Fruit fly (Drosophila melanogaster): Measurements from ENCODE around the gene CG43084.

Gene CG43084

DNA sequence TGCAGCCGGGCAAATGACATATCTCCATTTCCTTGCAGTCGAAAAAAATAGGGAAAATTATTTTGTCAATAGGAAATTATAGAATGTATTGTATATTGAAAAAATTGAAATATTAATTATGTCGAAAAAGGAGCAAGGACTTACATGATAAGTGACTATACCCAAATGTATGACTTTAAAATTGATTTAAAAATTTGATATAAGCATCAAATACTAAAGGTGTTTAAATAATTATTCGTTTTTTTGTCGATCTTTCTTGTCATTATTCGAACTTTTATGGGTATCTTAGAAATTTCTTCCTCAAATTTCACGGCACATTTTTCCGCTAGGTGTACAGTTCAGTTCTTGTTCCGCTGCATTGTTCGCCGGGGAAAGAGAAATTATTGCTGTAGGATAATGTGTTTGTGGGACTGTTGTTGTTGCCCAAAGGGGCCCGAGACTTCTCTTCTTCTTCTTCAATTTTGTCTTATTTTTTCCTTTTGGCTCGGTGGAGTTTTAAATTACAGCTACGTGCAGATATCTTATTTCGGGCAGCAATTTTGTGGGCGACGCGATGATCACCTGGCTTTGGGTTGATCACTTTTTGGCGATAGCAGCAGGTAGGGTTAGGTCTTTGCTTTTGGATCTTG, 49.8 kb downstream of the CG43084 start (continued):
- TF ChIP-seq ara (GFP tag; IDR thresholded peaks at IDR 0.05) (no peak), Deaf1 (tag; optimal IDR thresholded peaks at IDR 0.05) (no peak), zen (tag; optimal IDR thresholded peaks at IDR 0.05) (peak; percentile 73), ase (GFP tag; IDR thresholded peaks at IDR 0.05) (no peak), amos (GFP tag; IDR thresholded peaks at IDR 0.05; ENCODE audit: partially characterized antibody) (no peak), CG2129 (GFP tag; IDR thresholded peaks at IDR 0.05; ENCODE audit: partially characterized antibody) (no peak), az2 (GFP tag; optimal IDR thresholded peaks at IDR 0.05) (peak; percentile 51), CG6813 (GFP tag; optimal IDR thresholded peaks at IDR 0.05) (no peak), gfzf (GFP tag; optimal IDR thresholded peaks at IDR 0.05) (no peak), sqz (GFP tag; optimal IDR thresholded peaks at IDR 0.05) (peak; percentile 20), CG16863 (GFP tag; optimal IDR thresholded peaks at IDR 0.05) (no peak), pb (GFP tag; optimal IDR thresholded peaks at IDR 0.05) (no peak), CG6683 (GFP tag; optimal IDR thresholded peaks at IDR 0.05) (no peak), ac (GFP tag; optimal IDR thresholded peaks at IDR 0.05) (peak; percentile 80), CG10431 (GFP tag; optimal IDR thresholded peaks at IDR 0.05) (peak; percentile 47), CG6175 (GFP tag; IDR thresholded peaks at IDR 0.05) (no peak), CG8388 (GFP tag; optimal IDR thresholded peaks at IDR 0.05) (peak; percentile 66), toy (GFP tag; IDR thresholded peaks at IDR 0.05) (no peak), Hmx (GFP tag; optimal IDR thresholded peaks at IDR 0.05) (peak; percentile 4), dmrt11E (tag; optimal IDR thresholded peaks at IDR 0.05) (peak; percentile 96), CG15696 (tag; optimal IDR thresholded peaks at IDR 0.05) (peak; percentile 93), CG6791 (GFP tag; IDR thresholded peaks at IDR 0.05; ENCODE audit: partially characterized antibody) (0 out of 3 replicates have a peak, but pooled peaks have one; percentile 13), Bdp1 (GFP tag; optimal IDR thresholded peaks at IDR 0.05) (no peak), Gsc (GFP tag; IDR thresholded peaks at IDR 0.05) (no peak), CG14441 (GFP tag; IDR thresholded peaks at IDR 0.05) (no peak), CG6654 (GFP tag; optimal IDR thresholded peaks at IDR 0.05) (no peak), mld (GFP tag; IDR thresholded peaks at IDR 0.05; ENCODE audit: partially characterized antibody) (no peak), eve (GFP tag; optimal IDR thresholded peaks at IDR 0.05) (peak in 1 of 2 experiments; percentile 60), CG2199 (GFP tag; IDR thresholded peaks at IDR 0.05) (0 out of 3 replicates have a peak, but pooled peaks have one; percentile 44), grn (GFP tag; optimal IDR thresholded peaks at IDR 0.05) (no peak), knrl (GFP tag; IDR thresholded peaks at IDR 0.05; ENCODE audit: partially characterized antibody) (no peak), Xrp1 (GFP tag; IDR thresholded peaks at IDR 0.05) (peak; percentile 47; the same call in 1 of the 2 replicates), CG1233 (GFP tag; optimal IDR thresholded peaks at IDR 0.05) (no peak), CG32532 (GFP tag; IDR thresholded peaks at IDR 0.05) (no peak), dysf (GFP tag; IDR thresholded peaks at IDR 0.05) (no peak), Hr51 (GFP tag; optimal IDR thresholded peaks at IDR 0.05) (no peak), Blimp-1 (GFP tag; optimal IDR thresholded peaks at IDR 0.05) (no peak), Hsf (GFP tag; optimal IDR thresholded peaks at IDR 0.05) (peak; percentile 32), CG8924 (tag; optimal IDR thresholded peaks at IDR 0.05) (peak; percentile 75), CG4820 (GFP tag; optimal IDR thresholded peaks at IDR 0.05) (no peak), nmo (GFP tag; optimal IDR thresholded peaks at IDR 0.05) (peak; percentile 82), kay (GFP tag; optimal IDR thresholded peaks at IDR 0.05) (no peak), tio (GFP tag; optimal IDR thresholded peaks at IDR 0.05) (peak; percentile 48), CG5953 (GFP tag; IDR thresholded peaks at IDR 0.05) (no peak), Nf-YB (GFP tag; optimal IDR thresholded peaks at IDR 0.05) (peak; percentile 41), CG10654 (GFP tag; optimal IDR thresholded peaks at IDR 0.05) (no peak), CG9727 (GFP tag; optimal IDR thresholded peaks at IDR 0.05) (peak; percentile 90), Aef1 (GFP tag; IDR thresholded peaks at IDR 0.05) (no peak), usp (GFP tag; optimal IDR thresholded peaks at IDR 0.05) (no peak), insv (GFP tag; optimal IDR thresholded peaks at IDR 0.05) (no peak)

Measured in whole organism, embryonic.